Worm (Caenorhabditis elegans): ENCODE results near the gene ZK1240.9.

- no peak for TF ChIP-seq tbx-2 (tag; optimal IDR thresholded peaks at IDR 0.05)
- TF ChIP-seq unc-86 (tag; optimal IDR thresholded peaks at IDR 0.05), result no peak
- no peak for TF ChIP-seq dve-1 (tag; optimal IDR thresholded peaks at IDR 0.05)
- no peak for TF ChIP-seq nhr-11 (tag; optimal IDR thresholded peaks at IDR 0.05)
- TF ChIP-seq ets-4 (tag; optimal IDR thresholded peaks at IDR 0.05), result no peak
- TF ChIP-seq fax-1 (tag; optimal IDR thresholded peaks at IDR 0.05), result no peak
- no peak for TF ChIP-seq sox-2 (GFP tag; IDR thresholded peaks at IDR 0.05)
These were observed 23.0 kb downstream of the ZK1240.9 start for ce11 chrII:2340974-2341373.

Measured in whole organism, late embryonic.